Worm (Caenorhabditis elegans) whole organism, late embryonic: ENCODE results near the gene T22B2.3.

Experiments
- C38D4.7 ChIP-seq: fragments of 200-800 bp; sonication (Bioruptor generic); optimal IDR thresholded peaks from 2 replicates; lab custom pipeline; 2018; ENCODE audit warnings: mild to moderate bottlenecking, missing genetic modification characterization, moderate library complexity, missing compliant biosample characterization
- F13H6.1 ChIP-seq: sonication (generic microtip); optimal IDR thresholded peaks from 2 replicates; lab custom pipeline; 2016; ENCODE audit warnings: missing genetic modification characterization, missing compliant biosample characterization
- T23F11.4 ChIP-seq: fragments of 200-800 bp; sonication (Bioruptor generic); optimal IDR thresholded peaks from 2 replicates; lab custom pipeline; 2018; ENCODE audit warnings: mild to moderate bottlenecking, missing genetic modification characterization, missing compliant biosample characterization
- Y22D7AL.16 ChIP-seq: sonication (generic microtip); optimal IDR thresholded peaks from 2 replicates; lab custom pipeline; 2016; ENCODE audit warnings: missing genetic modification characterization, missing compliant biosample characterization
- ceh-14 ChIP-seq: sonication (generic microtip); optimal IDR thresholded peaks from 2 replicates; lab custom pipeline; 2016; ENCODE audit warnings: missing genotype, missing genetic modification characterization, missing compliant biosample characterization
- ceh-19 ChIP-seq: fragments of 200-800 bp; sonication (Bioruptor generic); optimal IDR thresholded peaks from 2 replicates; lab custom pipeline; 2018; ENCODE audit warnings: mild to moderate bottlenecking, missing genetic modification characterization, missing compliant biosample characterization
- ceh-31 ChIP-seq: sonication (generic microtip); optimal IDR thresholded peaks from 2 replicates; lab custom pipeline; 2016; ENCODE audit warnings: missing genetic modification characterization, missing compliant biosample characterization
- ceh-6 ChIP-seq: fragments of 200-800 bp; sonication (Bioruptor generic); optimal IDR thresholded peaks from 2 replicates; lab custom pipeline; 2018; ENCODE audit warnings: mild to moderate bottlenecking, missing genetic modification characterization, missing compliant biosample characterization
- dve-1 ChIP-seq: sonication (generic microtip); optimal IDR thresholded peaks from 2 replicates; lab custom pipeline; 2017; ENCODE audit warnings: antibody characterized with exemption, mild to moderate bottlenecking, missing genetic modification characterization, missing compliant biosample characterization
- elt-2 ChIP-seq: sonication (generic microtip); optimal IDR thresholded peaks from 2 replicates; lab custom pipeline; 2016; ENCODE audit warnings: missing genetic modification reagents, missing genetic modification characterization, missing compliant biosample characterization
- elt-4 ChIP-seq: sonication (generic microtip); optimal IDR thresholded peaks from 2 replicates; lab custom pipeline; 2016; ENCODE audit warnings: missing genetic modification characterization, missing compliant biosample characterization
- eyg-1 ChIP-seq: sonication (generic microtip); optimal IDR thresholded peaks from 2 replicates; lab custom pipeline; 2016; ENCODE audit warnings: missing genotype, missing genetic modification characterization, missing compliant biosample characterization
- fkh-10 ChIP-seq: fragments of 150-350 bp; optimal IDR thresholded peaks from 2 replicates; lab custom pipeline; 2014; ENCODE audit warnings: missing biosample characterization, missing genetic modification reagents, missing genetic modification characterization
- fkh-6 ChIP-seq: sonication (generic microtip); optimal IDR thresholded peaks from 2 replicates; lab custom pipeline; 2016; ENCODE audit warnings: missing genetic modification characterization, missing compliant biosample characterization
- hlh-15 ChIP-seq: sonication (generic microtip); optimal IDR thresholded peaks from 2 replicates; lab custom pipeline; 2016; ENCODE audit warnings: missing genetic modification characterization, missing compliant biosample characterization
- hlh-30 ChIP-seq: sonication (generic microtip); optimal IDR thresholded peaks from 2 replicates; lab custom pipeline; 2017; ENCODE audit warnings: antibody characterized with exemption, missing genetic modification characterization, missing compliant biosample characterization; ENCODE audit not compliant: insufficient read depth
- hlh-8 ChIP-seq: sonication (generic microtip); optimal IDR thresholded peaks from 2 replicates; lab custom pipeline; 2016; ENCODE audit warnings: missing genotype, missing genetic modification characterization, missing compliant biosample characterization
- lim-6 ChIP-seq: sonication (generic microtip); optimal IDR thresholded peaks from 2 replicates; lab custom pipeline; 2016; ENCODE audit warnings: missing genetic modification characterization, missing compliant biosample characterization
- lin-11 ChIP-seq: fragments of 200-800 bp; sonication (Bioruptor generic); optimal IDR thresholded peaks from 2 replicates; lab custom pipeline; 2018; ENCODE audit warnings: mild to moderate bottlenecking, missing genetic modification characterization, missing compliant biosample characterization
- mec-3 ChIP-seq: sonication (generic microtip); optimal IDR thresholded peaks from 2 replicates; lab custom pipeline; 2016; ENCODE audit warnings: borderline replicate concordance, missing genetic modification characterization, missing compliant biosample characterization
- nhr-11 ChIP-seq: fragments of 150-350 bp; optimal IDR thresholded peaks from 2 replicates; lab custom pipeline; 2014; ENCODE audit warnings: missing biosample characterization, missing genetic modification characterization
- npax-4 ChIP-seq: sonication (generic microtip); optimal IDR thresholded peaks from 2 replicates; lab custom pipeline; 2016; ENCODE audit warnings: missing genetic modification characterization, missing compliant biosample characterization
- odd-2 ChIP-seq: sonication (generic microtip); optimal IDR thresholded peaks from 2 replicates; lab custom pipeline; 2017; ENCODE audit warnings: antibody characterized with exemption, mild to moderate bottlenecking, missing genetic modification characterization, missing compliant biosample characterization
- pag-3 ChIP-seq: sonication (generic microtip); optimal IDR thresholded peaks from 2 replicates; lab custom pipeline; 2016; ENCODE audit warnings: missing compliant biosample characterization, missing genetic modification characterization, borderline replicate concordance
- pat-9 ChIP-seq: fragments of 200-800 bp; sonication (Bioruptor generic); optimal IDR thresholded peaks from 2 replicates; lab custom pipeline; 2018; ENCODE audit warnings: mild to moderate bottlenecking, missing genetic modification characterization, moderate library complexity, missing compliant biosample characterization
- pax-1 ChIP-seq: fragments of 150-350 bp; optimal IDR thresholded peaks from 2 replicates; lab custom pipeline; 2014; ENCODE audit warnings: missing biosample characterization, missing genetic modification characterization
- pha-4 ChIP-seq: fragments of 150-350 bp; optimal IDR thresholded peaks from 2 replicates; lab custom pipeline; 2018; ENCODE audit warnings: missing biosample characterization, missing genetic modification reagents, missing genetic modification characterization
- pqm-1 ChIP-seq: sonication (generic microtip); optimal IDR thresholded peaks from 2 replicates; lab custom pipeline; 2016; ENCODE audit warnings: missing genetic modification characterization, missing compliant biosample characterization
- pros-1 ChIP-seq: fragments of 150-350 bp; optimal IDR thresholded peaks from 2 replicates; lab custom pipeline; 2014; ENCODE audit warnings: missing biosample characterization, missing genetic modification reagents, missing genetic modification characterization
- ref-2 ChIP-seq: sonication (generic microtip); optimal IDR thresholded peaks from 2 replicates; lab custom pipeline; 2016; ENCODE audit warnings: missing genetic modification characterization, missing compliant biosample characterization
- rnt-1 ChIP-seq: sonication (generic microtip); optimal IDR thresholded peaks from 2 replicates; lab custom pipeline; 2016; ENCODE audit warnings: missing genetic modification characterization, missing compliant biosample characterization
- syd-9 ChIP-seq: sonication (generic microtip); optimal IDR thresholded peaks from 2 replicates; lab custom pipeline; 2016; ENCODE audit warnings: mild to moderate bottlenecking, missing genetic modification characterization, moderate library complexity, missing compliant biosample characterization
- tbx-2 ChIP-seq: sonication (generic microtip); optimal IDR thresholded peaks from 2 replicates; lab custom pipeline; 2016; ENCODE audit warnings: missing genetic modification characterization, missing compliant biosample characterization
- unc-3 ChIP-seq, 2 experiments: fragments of 200-800 bp in 1 of 2; sonication (Bioruptor generic) in 1 of 2; sonication (generic microtip) in 1 of 2; conservative IDR thresholded peaks in 1 of 2; optimal IDR thresholded peaks in 1 of 2; 2 replicates each; pipeline versions ENCODE4 v1.3.6 to Lab custom; 2016 to 2022; ENCODE audit warnings: missing compliant biosample characterization in 2 of 2, missing genetic modification characterization in 2 of 2, missing genetic modification reagents in 1 of 2
- unc-42 ChIP-seq: sonication (generic microtip); optimal IDR thresholded peaks from 2 replicates; lab custom pipeline; 2016; ENCODE audit warnings: missing genotype, missing genetic modification characterization, missing compliant biosample characterization
- unc-55 ChIP-seq: sonication (generic microtip); optimal IDR thresholded peaks from 2 replicates; lab custom pipeline; 2017; ENCODE audit warnings: missing biosample characterization, missing genetic modification reagents, missing genetic modification characterization
- unc-86 ChIP-seq: sonication (generic microtip); optimal IDR thresholded peaks from 2 replicates; lab custom pipeline; 2016; ENCODE audit warnings: missing genetic modification characterization, missing compliant biosample characterization
- zip-5 ChIP-seq: sonication (generic microtip); optimal IDR thresholded peaks from 2 replicates; lab custom pipeline; 2016; ENCODE audit warnings: missing genetic modification characterization, missing compliant biosample characterization

Gene T22B2.3

ce11 chrX:3949763-3950162 is 32.6 kb downstream of the T22B2.3 start:
- TF ChIP-seq hlh-15 (tag; lab: Kevin White, UChicago) (no peak), hlh-30 (tag; lab: Kevin White, UChicago) (no peak), fkh-10 (GFP tag; lab: Kevin White, UChicago) (no peak), T23F11.4 (GFP tag; lab: Kevin White, UChicago) (no peak), lin-11 (tag; lab: Kevin White, UChicago) (no peak), pax-1 (no peak), ceh-6 (GFP tag; lab: Kevin White, UChicago) (no peak), nhr-11 (tag; lab: Kevin White, UChicago) (no peak), pqm-1 (no peak), Y22D7AL.16 (tag; lab: Kevin White, UChicago) (no peak), ceh-14 (tag; lab: Kevin White, UChicago) (no peak), elt-2 (tag; lab: Kevin White, UChicago) (no peak), pag-3 (tag; lab: Kevin White, UChicago) (no peak), dve-1 (tag; lab: Kevin White, UChicago) (no peak), hlh-8 (tag; lab: Kevin White, UChicago) (no peak), eyg-1 (tag; lab: Kevin White, UChicago) (no peak), unc-86 (tag; lab: Kevin White, UChicago) (no peak), npax-4 (no peak)

ce11 chrX:3952737-3953136 is 35.6 kb downstream of the T22B2.3 start:
- TF ChIP-seq ceh-19 (GFP tag; lab: Kevin White, UChicago): no peak
- TF ChIP-seq unc-3 (GFP tag; conservative IDR thresholded peaks at IDR 0.05; lab: Robert Waterston, UW): no peak
- TF ChIP-seq unc-3 (tag; optimal IDR thresholded peaks at IDR 0.05; lab: Kevin White, UChicago): no peak
- TF ChIP-seq pat-9 (tag; lab: Kevin White, UChicago): no peak
- TF ChIP-seq unc-86 (tag; lab: Kevin White, UChicago): no peak
- no peak for TF ChIP-seq T23F11.4 (GFP tag; lab: Kevin White, UChicago)
- TF ChIP-seq syd-9 (tag; lab: Kevin White, UChicago): no peak
- TF ChIP-seq zip-5 (tag; lab: Kevin White, UChicago): no peak
- TF ChIP-seq odd-2 (tag; lab: Kevin White, UChicago): no peak
- no peak for TF ChIP-seq nhr-11 (tag; lab: Kevin White, UChicago)
- no peak for TF ChIP-seq tbx-2 (tag; lab: Kevin White, UChicago)
- no peak for TF ChIP-seq mec-3 (tag; lab: Kevin White, UChicago)
- TF ChIP-seq hlh-15 (tag; lab: Kevin White, UChicago): no peak
- TF ChIP-seq lim-6 (tag; lab: Kevin White, UChicago): no peak
- TF ChIP-seq elt-4: no peak
- TF ChIP-seq pha-4: no peak
- TF ChIP-seq pros-1 (tag; lab: Kevin White, UChicago): no peak
- no peak for TF ChIP-seq C38D4.7
- no peak for TF ChIP-seq F13H6.1 (tag; lab: Kevin White, UChicago)
- no peak for TF ChIP-seq ref-2
- no peak for TF ChIP-seq rnt-1 (tag; lab: Kevin White, UChicago)

- TF ChIP-seq eyg-1 (tag; lab: Kevin White, UChicago) (no peak), ceh-31 (tag; lab: Kevin White, UChicago) (peak; percentile 47), fkh-6 (tag; lab: Kevin White, UChicago) (no peak), unc-55 (GFP tag; lab: Kevin White, UChicago) (no peak), unc-42 (tag; lab: Kevin White, UChicago) (peak; percentile 99)
These were observed 40.5 kb downstream of the T22B2.3 start for ce11 chrX:3957475-3958204.
